Worm (Caenorhabditis elegans) whole organism, mixed stage, embryonic: ENCODE results near the gene R102.6.

ENCODE experiments used
- bed-3 ChIP-seq: fragments of 200-800 bp; sonication (Bioruptor generic); optimal IDR thresholded peaks from 3 replicates; lab custom pipeline; 2018; ENCODE audit warnings: mild to moderate bottlenecking, missing genetic modification characterization, moderate library complexity, missing compliant biosample characterization
- ceh-43 ChIP-seq: fragments of 200-800 bp; sonication (Bioruptor generic); optimal IDR thresholded peaks from 2 replicates; lab custom pipeline; 2018; ENCODE audit warnings: mild to moderate bottlenecking, missing genetic modification characterization, moderate library complexity, missing compliant biosample characterization
- cnd-1 ChIP-seq: fragments of 200-800 bp; sonication (Bioruptor generic); optimal IDR thresholded peaks from 2 replicates; lab custom pipeline; 2018; ENCODE audit warnings: mild to moderate bottlenecking, missing genetic modification characterization, missing compliant biosample characterization
- elt-1 ChIP-seq: sonication (generic microtip); optimal IDR thresholded peaks from 2 replicates; lab custom pipeline; 2017; ENCODE audit warnings: missing genetic modification characterization, mild to moderate bottlenecking, missing compliant biosample characterization, antibody characterized with exemption, moderate library complexity, borderline replicate concordance; ENCODE audit not compliant: insufficient read depth
- ham-2 ChIP-seq: fragments of 200-800 bp; sonication (Bioruptor generic); optimal IDR thresholded peaks from 2 replicates; lab custom pipeline; 2018; ENCODE audit warnings: mild to moderate bottlenecking, missing genetic modification characterization, missing compliant biosample characterization
- hlh-1 ChIP-seq: fragments of 150-350 bp; optimal IDR thresholded peaks from 2 replicates; lab custom pipeline; 2014; ENCODE audit warnings: missing biosample characterization, missing genetic modification reagents, missing genetic modification characterization
- lin-13 ChIP-seq: fragments of 150-350 bp; optimal IDR thresholded peaks from 2 replicates; lab custom pipeline; 2014; ENCODE audit warnings: missing biosample characterization, missing genetic modification characterization
- lin-32 ChIP-seq: fragments of 200-800 bp; sonication (Bioruptor generic); optimal IDR thresholded peaks from 2 replicates; lab custom pipeline; 2018; ENCODE audit warnings: mild to moderate bottlenecking, missing genetic modification characterization, missing compliant biosample characterization
- lsy-2 ChIP-seq: fragments of 150-350 bp; optimal IDR thresholded peaks from 2 replicates; lab custom pipeline; 2014; ENCODE audit warnings: missing biosample characterization, missing genetic modification characterization
- mab-5 ChIP-seq: fragments of 150-350 bp; optimal IDR thresholded peaks from 2 replicates; lab custom pipeline; 2014; ENCODE audit warnings: missing biosample characterization, missing genetic modification characterization
- mls-2 ChIP-seq: sonication (generic microtip); optimal IDR thresholded peaks from 2 replicates; lab custom pipeline; 2016; ENCODE audit warnings: mild to moderate bottlenecking, missing genetic modification characterization, moderate library complexity, missing compliant biosample characterization
- nhr-12 ChIP-seq: fragments of 150-350 bp; optimal IDR thresholded peaks from 2 replicates; lab custom pipeline; 2014; ENCODE audit warnings: missing biosample characterization, missing genetic modification characterization
- nhr-2 ChIP-seq: fragments of 150-350 bp; optimal IDR thresholded peaks from 2 replicates; lab custom pipeline; 2014; ENCODE audit warnings: missing biosample characterization, missing genetic modification characterization
- nhr-237 ChIP-seq: fragments of 150-350 bp; optimal IDR thresholded peaks from 2 replicates; lab custom pipeline; 2014; ENCODE audit warnings: missing biosample characterization, missing genetic modification characterization
- nhr-28 ChIP-seq: fragments of 150-350 bp; optimal IDR thresholded peaks from 2 replicates; lab custom pipeline; 2014; ENCODE audit warnings: missing biosample characterization, missing genetic modification characterization
- nhr-76 ChIP-seq: sonication (generic microtip); optimal IDR thresholded peaks from 2 replicates; lab custom pipeline; 2017; ENCODE audit warnings: missing biosample characterization, missing genetic modification characterization
- pha-4 ChIP-seq: fragments of 150-350 bp; optimal IDR thresholded peaks from 2 replicates; lab custom pipeline; 2018; ENCODE audit warnings: missing biosample characterization, missing genetic modification reagents, missing genetic modification characterization
- sem-2 ChIP-seq: fragments of 200-800 bp; sonication (Bioruptor generic); optimal IDR thresholded peaks from 2 replicates; lab custom pipeline; 2018; ENCODE audit warnings: mild to moderate bottlenecking, missing genetic modification characterization, missing compliant biosample characterization
- snpc-4 ChIP-seq: fragments of 150-350 bp; optimal IDR thresholded peaks from 2 replicates; lab custom pipeline; 2014; ENCODE audit warnings: missing biosample characterization, missing genetic modification characterization
- tbx-8 ChIP-seq: fragments of 200-800 bp; sonication (Bioruptor generic); optimal IDR thresholded peaks from 2 replicates; lab custom pipeline; 2018; ENCODE audit warnings: mild to moderate bottlenecking, missing genetic modification characterization, moderate library complexity, missing compliant biosample characterization
- unc-120 ChIP-seq: sonication (generic microtip); optimal IDR thresholded peaks from 2 replicates; lab custom pipeline; 2017; ENCODE audit warnings: missing genetic modification characterization, missing compliant biosample characterization; ENCODE audit not compliant: poor library complexity, severe bottlenecking
- unc-39 ChIP-seq: fragments of 150-350 bp; optimal IDR thresholded peaks from 2 replicates; lab custom pipeline; 2014; ENCODE audit warnings: missing biosample characterization, missing genetic modification characterization
- unc-62 ChIP-seq: fragments of 150-350 bp; optimal IDR thresholded peaks from 2 replicates; lab custom pipeline; 2014; ENCODE audit warnings: missing biosample characterization, missing genetic modification reagents, missing genetic modification characterization
- zip-8 ChIP-seq: fragments of 150-350 bp; optimal IDR thresholded peaks from 2 replicates; lab custom pipeline; 2014; ENCODE audit warnings: missing biosample characterization, missing genetic modification characterization
- ztf-11 ChIP-seq: fragments of 150-350 bp; optimal IDR thresholded peaks from 2 replicates; lab custom pipeline; 2014; ENCODE audit warnings: missing biosample characterization, missing genetic modification characterization

Gene R102.6

DNA sequence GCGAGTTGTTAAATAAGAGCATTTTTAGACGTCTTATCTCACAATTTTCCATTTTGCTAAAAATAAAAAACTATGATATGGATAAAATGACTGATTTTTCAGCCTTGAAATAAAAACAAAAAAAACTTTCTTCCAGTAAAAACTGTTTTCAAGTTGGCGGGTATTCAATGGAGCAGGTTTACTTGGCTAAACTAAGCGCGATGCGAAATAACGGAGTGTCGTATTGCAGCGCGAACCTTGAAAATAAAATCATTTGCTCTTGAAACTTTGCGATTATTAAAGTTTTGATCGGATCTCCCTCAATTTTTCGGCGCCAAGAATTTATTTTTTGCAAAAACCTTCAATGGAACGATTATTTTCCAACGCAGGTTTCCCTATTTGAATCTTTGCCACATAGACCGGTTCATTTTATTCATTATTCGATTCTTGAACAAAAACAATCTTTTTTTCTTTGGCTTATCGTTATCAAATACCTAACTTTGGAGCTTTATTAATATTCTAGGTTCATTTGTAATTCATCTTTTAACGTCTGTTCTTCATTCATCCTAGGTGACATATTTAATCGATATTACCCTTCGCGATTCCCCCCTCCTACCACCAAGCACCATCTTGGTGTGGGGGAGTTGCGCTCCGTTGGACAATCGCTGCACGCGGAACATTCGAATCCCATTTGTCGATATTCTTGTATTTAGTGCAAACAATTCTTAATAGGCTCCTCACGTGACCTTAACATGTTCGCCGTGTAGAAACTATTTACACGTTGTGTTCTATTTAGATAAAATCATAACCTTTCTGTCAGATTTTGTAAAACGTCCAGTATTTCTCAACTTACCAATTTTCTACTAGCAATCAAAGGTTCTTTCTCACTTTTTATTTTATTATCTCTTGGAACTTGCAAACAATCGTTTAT, 28.8 kb upstream of the R102.6 start, which contains the start of the genes orc-5 and cyb-1 (continued):
- no peak for TF ChIP-seq nhr-2 (tag; lab: Kevin White, UChicago)

DNA sequence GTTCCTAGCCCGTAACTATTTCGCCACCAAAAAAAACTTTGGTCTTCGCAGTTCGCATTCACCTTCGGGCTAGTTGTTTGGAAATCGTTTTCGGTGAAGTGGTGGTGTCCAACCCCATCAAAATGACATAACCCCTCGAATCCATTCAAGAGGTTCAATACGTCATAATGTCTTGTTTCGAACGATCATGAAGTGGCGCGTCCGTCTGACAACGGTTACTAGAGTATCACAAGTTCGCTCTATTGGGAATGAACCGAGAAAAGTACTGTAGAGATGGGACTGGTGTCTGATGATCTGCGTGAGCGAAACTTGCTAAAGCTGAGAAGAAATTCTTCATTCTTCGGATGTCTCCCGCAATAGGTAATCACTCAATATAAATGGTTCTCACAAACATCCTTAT, 21.7 kb upstream of the R102.6 start, which contains the start of gene ZC168.2:
ZC168.2 (plus strand) TSS at position 301 of the 400 bp plus-strand sequence.
- TF ChIP-seq nhr-2 (tag; lab: Kevin White, UChicago) (peak; percentile 7), bed-3 (GFP tag; lab: Kevin White, UChicago) (no peak)

DNA sequence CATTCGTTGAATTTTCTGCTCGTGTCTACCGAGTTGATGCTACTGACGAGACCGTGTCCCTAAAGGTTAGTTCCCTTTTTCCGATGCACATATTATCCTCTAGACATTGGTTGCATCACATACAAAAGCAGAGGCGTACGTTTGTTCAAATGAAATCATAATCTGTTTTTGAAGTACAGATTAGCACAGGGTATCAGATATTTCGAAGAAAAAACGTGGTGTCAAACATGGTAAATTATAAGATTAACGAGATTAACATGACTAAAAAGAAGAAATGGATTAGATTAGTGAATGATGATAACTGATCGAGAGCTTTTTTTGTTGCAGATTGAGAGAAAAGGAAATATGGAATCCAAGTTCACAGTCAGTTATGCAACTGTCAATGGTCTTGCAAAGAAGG, 12.9 kb upstream of the R102.6 start:
- TF ChIP-seq nhr-28 (tag; lab: Kevin White, UChicago) (no peak), mab-5 (tag; lab: Kevin White, UChicago) (no peak)

DNA sequence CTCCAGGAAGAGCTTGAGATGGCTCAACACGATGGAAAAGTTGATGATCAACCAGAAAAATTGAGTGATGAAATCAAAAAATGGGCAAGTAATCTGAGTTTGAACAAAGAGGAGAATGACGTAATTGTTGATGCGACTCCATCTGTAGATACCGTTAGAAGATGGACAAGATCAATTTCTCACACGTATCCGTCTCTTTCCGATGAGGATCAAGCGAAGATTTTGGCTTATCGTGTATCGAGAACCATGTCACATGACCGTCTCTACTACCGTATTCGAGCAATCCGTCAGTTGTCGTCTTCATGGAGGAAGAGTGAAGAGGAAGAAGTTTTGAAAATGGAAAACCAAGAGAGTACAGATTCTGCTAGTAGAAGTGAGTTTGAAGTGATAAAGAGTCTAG, 12.1 kb upstream of the R102.6 start:
- TF ChIP-seq elt-1 (tag; lab: Kevin White, UChicago) (peak; percentile 83), lin-13 (tag; lab: Kevin White, UChicago) (no peak)
- TF ChIP-seq, all 35 proteins: peak for 1

DNA sequence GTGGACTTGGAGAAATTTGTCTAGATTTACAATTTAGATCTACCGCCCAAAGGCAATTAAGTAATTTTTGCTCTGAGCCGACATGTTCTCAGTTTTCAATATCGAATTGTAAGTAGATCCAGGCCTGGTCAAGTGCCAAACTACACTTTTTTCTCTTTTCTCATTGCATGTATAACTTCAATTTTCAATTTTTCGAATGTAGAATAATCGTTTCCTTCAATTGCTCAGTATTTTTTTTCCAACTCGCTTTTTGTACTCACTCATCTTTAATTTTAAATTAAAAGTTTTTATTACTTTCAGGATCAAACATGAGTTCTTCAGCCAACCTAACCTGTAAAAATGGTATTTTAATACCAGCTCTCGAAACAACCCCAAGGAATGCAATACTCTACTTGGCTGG, 10.4 kb upstream of the R102.6 start, which contains the start of gene ncx-3:
ncx-3 (plus strand) TSS at position 301 of the 400 bp plus-strand sequence.
- TF ChIP-seq nhr-237 (no peak), lin-32 (no peak), unc-120 (tag; lab: Kevin White, UChicago) (no peak), ztf-11 (tag; lab: Kevin White, UChicago) (no peak), nhr-2 (tag; lab: Kevin White, UChicago) (no peak), elt-1 (tag; lab: Kevin White, UChicago) (no peak)

DNA sequence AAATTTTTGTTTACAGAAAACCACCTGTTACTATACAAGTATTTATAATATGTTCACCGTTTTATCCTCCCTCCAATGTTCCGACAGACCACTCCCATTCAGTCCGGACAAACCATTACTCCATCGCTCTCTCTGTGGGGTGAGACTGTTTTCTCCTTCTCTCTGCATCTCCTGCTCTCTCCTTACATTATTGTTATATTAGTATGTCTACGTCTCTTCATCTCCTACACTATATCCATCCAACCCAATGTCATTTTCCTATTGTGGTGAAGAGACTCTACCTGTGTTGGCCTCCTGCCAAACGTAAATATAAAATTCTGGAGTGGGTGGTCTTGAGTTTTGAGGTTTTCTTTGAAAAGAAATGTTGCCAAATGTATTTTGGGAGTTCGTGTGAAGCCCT, 8.6 kb upstream of the R102.6 start:
- TF ChIP-seq tbx-8 (GFP tag; lab: Kevin White, UChicago) (no peak), mls-2 (no peak), zip-8 (tag; lab: Kevin White, UChicago) (no peak), unc-120 (tag; lab: Kevin White, UChicago) (no peak), bed-3 (GFP tag; lab: Kevin White, UChicago) (no peak), nhr-2 (tag; lab: Kevin White, UChicago) (peak; percentile 29), pha-4 (peak; percentile 7)

DNA sequence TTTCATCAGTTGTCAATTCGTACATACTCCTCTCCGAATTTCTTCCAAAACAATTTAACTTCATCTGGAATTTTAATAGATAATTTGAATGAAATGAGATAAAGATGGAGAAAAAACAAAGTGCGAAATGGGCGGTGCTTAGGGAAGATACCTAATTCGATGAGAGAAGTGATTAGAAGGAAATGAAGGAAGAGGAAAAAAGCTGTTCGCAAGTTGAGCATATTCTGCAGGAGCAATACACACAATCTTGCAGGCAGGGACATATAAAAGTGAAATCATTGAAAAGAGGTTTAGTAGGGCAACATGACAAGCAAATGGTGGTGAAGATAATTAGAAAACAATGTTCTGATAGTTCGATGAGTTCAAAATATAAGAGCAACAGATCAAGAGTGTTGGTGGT, 5.7 kb upstream of the R102.6 start, which contains the start of gene glb-21:
glb-21 (minus strand) TSS at position 66 of the 400 bp plus-strand sequence.
- TF ChIP-seq snpc-4 (tag; lab: Kevin White, UChicago) (no peak), unc-62 (GFP tag; lab: Kevin White, UChicago) (no peak), sem-2 (GFP tag; lab: Kevin White, UChicago) (no peak), pha-4 (no peak), cnd-1 (no peak), nhr-2 (tag; lab: Kevin White, UChicago) (no peak), hlh-1 (tag; lab: Kevin White, UChicago) (no peak), lsy-2 (tag; lab: Kevin White, UChicago) (no peak), lin-13 (tag; lab: Kevin White, UChicago) (no peak), ceh-43 (GFP tag; lab: Kevin White, UChicago) (no peak), nhr-12 (no peak), ham-2 (GFP tag; lab: Kevin White, UChicago) (no peak), unc-39 (tag; lab: Kevin White, UChicago) (no peak), elt-1 (tag; lab: Kevin White, UChicago) (no peak), unc-120 (tag; lab: Kevin White, UChicago) (no peak), nhr-76 (tag; lab: Kevin White, UChicago) (no peak)
